Worm (Caenorhabditis elegans) whole organism, L4/young adult: Measurements from ENCODE around the gene col-184.

Source experiments
- W03F9.2 ChIP-seq: fragments of 150-350 bp; optimal IDR thresholded peaks from 2 replicates; lab custom pipeline; 2014; ENCODE audit warnings: missing biosample characterization, missing genetic modification characterization
- him-1 ChIP-seq: sonication (generic microtip); optimal IDR thresholded peaks from 2 replicates; lab custom pipeline; 2016; ENCODE audit warnings: missing genotype, missing genetic modification reagents, missing genetic modification characterization, missing compliant biosample characterization

DNA sequence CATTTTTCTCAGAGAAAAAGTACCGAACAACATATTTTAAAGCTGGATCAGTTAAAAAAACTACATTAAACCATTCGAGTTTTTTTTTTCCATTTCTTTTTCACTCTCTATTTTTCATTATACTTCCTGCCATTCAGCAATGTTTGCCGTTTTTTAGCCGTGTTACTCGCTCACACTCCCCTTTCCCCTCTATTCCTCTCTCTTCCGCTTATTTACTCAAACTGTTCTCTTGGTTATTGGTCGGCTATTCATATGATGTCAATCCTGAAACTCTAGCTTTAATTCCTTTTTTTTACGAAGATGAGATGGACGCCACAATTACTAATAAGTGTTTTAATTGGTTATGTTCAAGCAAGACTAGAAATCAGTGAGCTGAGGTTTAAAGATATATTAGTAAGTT lies 2.6 kb downstream of the col-184 start, which contains the start of gene tre-4:
- no peak for TF ChIP-seq W03F9.2 (tag; lab: Kevin White, UChicago)
- TF ChIP-seq him-1 (tag; lab: Kevin White, UChicago), result no peak
